Fruit fly (Drosophila melanogaster) S2 (cell line): ENCODE results near the gene CG7201.

Experiments used
- CG8478 ChIP-seq: fragments of >200 bp; optimal IDR thresholded peaks from 2 replicates; lab custom pipeline; 2018
- CTCF ChIP-seq, 2 experiments: fragments of >200 bp; optimal IDR thresholded peaks; 2 replicates each; lab custom pipeline; 2018

The CG7201 gene

DNA sequence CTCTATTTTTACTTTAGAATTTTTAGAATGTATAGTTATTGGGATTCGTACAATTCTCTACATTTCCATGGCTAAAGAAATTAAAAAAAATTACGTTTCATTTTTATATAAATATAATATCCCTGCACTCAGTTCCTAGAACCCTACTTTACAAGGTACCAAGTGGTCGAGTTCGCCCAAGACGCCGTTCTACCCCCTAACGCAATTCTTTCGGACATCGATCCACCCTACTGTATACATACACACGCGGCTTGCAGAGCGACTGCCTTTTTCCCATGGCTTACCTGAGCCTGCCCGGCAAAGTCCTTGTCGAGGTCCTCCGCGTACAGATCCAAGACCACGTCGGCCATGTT is 19.6 kb upstream of the CG7201 start:
- TF ChIP-seq CG8478: no peak
- TF ChIP-seq CTCF (optimal IDR thresholded peaks at IDR 0.05; lab: Kevin White, UChicago): no peak

DNA sequence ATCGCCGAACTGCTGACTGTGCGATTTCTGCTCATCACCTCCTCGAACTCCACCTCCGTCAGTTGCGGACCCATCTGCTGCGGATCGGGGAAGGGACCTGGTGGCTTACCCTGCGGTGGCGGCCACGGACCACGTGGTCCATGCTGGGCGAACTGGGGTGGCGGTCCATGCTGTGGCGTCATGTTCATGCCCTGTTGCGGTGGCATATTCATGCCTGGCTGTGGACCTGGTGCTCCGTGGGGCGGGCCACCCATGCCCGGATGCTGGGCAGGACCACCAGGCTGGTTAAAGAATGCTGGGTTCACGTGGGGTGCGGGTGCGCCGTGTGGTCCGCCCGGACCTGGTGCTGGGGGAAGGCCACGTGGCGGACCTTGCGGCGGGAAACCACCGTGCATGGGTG is 17.2 kb upstream of the CG7201 start:
- TF ChIP-seq CG8478: no peak
- TF ChIP-seq CTCF (optimal IDR thresholded peaks at IDR 0.05; lab: Kevin White, UChicago): no peak

DNA sequence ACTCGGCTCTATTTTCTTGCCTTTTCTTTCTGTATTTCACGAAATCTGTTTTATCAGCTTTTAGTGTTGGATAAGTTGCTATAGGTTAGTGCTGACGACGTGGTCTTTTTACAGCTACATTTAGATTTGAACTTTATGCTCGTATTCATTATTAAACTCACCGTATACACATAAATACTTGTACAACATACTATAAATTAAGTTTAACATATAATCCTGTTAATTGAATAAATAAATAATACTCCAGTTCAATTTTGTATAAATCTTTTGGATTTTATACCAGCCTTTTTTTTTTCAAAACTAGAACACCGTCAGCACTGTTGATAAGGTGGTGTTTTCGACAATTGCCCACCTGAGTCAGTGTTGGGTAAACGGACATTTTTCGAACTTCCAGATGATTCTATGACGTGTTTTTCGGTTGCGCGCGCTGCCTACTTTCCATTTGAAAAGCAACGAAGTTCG is 13.8 kb upstream of the CG7201 start, which contains the start of gene BI-1:
BI-1 (minus strand) TSS at position 51 of the 462 bp plus-strand sequence.
- no peak for TF ChIP-seq CTCF (optimal IDR thresholded peaks at IDR 0.05; lab: Kevin White, UChicago)
- TF ChIP-seq CG8478: no peak

DNA sequence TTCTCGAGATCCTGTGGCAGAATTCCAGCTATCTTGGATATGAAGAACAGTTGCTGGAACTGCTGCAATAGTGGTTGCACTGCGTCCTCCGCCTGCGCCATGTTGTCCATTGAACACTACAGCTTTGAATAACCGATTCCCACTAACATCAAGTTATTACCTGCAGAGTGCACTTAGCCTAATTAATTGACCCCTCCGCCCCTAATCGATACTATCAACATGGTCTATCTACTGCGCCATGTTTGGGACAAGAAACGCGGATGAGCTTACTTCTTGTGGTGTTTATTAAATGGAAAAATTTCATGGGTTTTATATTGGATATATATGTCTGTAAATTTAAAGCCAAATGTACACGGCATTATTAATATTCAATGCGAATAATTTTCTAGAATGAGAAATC is 11.8 kb upstream of the CG7201 start, which contains the start of gene Gr66a:
Gr66a (minus strand) TSS at position 101 of the 400 bp plus-strand sequence.
- TF ChIP-seq CG8478: no peak
- no peak for TF ChIP-seq CTCF (optimal IDR thresholded peaks at IDR 0.05; lab: Kevin White, UChicago)

DNA sequence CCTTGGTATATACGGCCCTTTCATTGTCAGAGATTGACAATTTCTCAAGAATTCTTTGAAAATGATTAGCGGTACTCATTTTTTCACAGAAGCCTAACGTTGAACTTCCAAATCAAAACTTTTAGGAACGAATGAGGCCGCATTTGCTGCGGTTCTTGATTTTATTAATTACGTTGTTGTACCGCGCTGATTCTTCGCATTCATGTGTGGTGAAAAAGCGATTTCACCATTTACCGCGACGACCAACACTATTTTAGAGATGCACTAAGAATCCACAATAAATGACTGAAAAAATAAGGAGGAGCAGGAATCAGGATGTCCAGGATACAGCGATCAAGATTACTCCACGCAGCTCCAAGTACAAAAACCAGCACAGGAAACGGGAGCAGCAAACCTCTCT is 8.8 kb upstream of the CG7201 start, which contains the start of the genes CG7194 and Sbp2:
CG7194 (minus strand) TSS at position 148 of the 400 bp plus-strand sequence.
Sbp2 (plus strand) TSS at position 246 of the 400 bp plus-strand sequence.
- no peak for TF ChIP-seq CTCF (optimal IDR thresholded peaks at IDR 0.05; lab: Kevin White, UChicago)
- no peak for TF ChIP-seq CG8478

DNA sequence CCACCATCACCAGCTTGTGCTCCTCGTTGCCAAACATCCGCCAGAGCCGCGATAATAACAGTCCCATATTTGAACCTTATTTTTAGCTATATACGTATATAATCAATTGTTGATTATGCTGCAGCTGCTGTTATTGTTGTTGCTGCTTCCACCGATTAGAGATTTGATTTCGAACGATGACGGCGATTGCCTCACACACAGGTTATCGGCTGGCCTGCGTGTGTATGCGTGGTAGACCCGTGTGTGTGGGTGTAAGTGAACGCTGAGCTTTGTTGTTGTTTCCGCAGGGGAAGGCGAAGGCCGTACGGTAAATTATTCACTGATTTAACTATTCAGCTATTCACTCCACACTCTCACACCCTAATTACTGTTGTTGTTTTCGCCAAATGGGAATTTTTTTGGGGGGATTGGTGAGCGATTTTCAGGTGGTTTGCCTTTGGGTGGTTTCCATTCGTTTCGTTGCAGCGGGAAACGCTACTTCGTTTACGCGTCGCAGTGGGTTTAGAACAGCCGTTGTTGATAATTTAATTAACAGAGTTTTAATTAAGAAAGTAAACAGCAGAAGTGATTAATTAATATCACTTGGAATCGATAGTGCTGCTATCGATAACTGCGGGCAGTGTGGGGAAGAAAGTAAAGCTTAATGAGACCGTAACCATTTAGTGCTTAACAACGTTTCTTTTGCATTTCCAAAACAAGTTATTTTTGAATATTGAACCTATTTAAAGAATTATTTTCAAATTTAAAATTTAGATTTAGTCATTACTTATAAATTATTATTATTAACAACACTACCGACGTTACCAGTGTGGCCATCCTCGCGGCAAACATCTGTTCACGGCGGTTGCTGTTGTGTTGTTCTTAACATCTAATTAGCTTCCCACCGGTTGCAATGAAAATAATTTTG is 4.3 kb upstream of the CG7201 start, which contains the start of the genes Arl5 and CG13671:
Arl5 (minus strand) TSS at position 616 of the 907 bp plus-strand sequence.
CG13671 (plus strand) TSS at position 841 of the 907 bp plus-strand sequence.
- TF ChIP-seq CTCF (optimal IDR thresholded peaks at IDR 0.05; lab: Kevin White, UChicago) (no peak), CG8478 (no peak)

DNA sequence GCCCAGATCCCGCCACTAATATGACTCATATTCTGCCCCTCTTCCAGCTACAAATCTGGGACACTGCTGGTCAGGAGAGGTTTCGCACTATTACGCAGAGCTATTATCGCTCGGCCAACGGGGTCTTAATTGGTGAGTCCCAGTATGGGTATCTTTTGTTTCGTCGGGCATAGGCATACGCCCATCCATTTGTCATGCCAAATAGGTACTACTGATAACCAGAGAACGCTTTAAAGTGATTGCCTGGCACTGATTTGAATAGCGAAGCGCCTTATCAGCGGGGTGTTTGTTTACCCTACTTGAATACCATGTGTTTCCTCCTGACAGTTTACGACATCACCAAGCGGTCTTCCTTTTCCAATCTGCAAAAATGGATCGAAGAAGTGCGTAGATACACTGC is 2.4 kb upstream of the CG7201 start:
- TF ChIP-seq CTCF (optimal IDR thresholded peaks at IDR 0.05; lab: Kevin White, UChicago): no peak
- TF ChIP-seq CG8478: no peak

DNA sequence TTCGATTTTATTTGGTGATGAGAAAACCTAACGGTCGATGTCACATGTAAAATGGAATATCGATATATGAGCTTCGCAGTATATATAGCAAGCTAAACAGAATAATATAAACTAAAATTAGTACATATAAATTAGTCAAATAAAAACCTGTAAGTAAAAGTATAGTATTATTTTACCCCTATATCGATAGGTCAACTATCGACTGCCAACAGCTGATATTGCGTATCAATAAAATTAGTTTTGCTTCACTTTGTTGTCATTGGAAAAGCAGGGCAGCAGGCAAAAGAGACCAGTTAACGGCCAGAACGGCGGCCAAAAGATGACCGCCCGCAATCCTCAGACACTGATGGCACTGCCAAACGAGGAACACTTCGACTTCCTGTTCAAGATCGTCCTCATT is 1.8 kb upstream of the CG7201 start, which contains the start of gene Rab19:
Rab19 (plus strand) TSS at position 78 of the 400 bp plus-strand sequence.
- TF ChIP-seq CG8478: no peak
- TF ChIP-seq CTCF (optimal IDR thresholded peaks at IDR 0.05; lab: Kevin White, UChicago): no peak

DNA sequence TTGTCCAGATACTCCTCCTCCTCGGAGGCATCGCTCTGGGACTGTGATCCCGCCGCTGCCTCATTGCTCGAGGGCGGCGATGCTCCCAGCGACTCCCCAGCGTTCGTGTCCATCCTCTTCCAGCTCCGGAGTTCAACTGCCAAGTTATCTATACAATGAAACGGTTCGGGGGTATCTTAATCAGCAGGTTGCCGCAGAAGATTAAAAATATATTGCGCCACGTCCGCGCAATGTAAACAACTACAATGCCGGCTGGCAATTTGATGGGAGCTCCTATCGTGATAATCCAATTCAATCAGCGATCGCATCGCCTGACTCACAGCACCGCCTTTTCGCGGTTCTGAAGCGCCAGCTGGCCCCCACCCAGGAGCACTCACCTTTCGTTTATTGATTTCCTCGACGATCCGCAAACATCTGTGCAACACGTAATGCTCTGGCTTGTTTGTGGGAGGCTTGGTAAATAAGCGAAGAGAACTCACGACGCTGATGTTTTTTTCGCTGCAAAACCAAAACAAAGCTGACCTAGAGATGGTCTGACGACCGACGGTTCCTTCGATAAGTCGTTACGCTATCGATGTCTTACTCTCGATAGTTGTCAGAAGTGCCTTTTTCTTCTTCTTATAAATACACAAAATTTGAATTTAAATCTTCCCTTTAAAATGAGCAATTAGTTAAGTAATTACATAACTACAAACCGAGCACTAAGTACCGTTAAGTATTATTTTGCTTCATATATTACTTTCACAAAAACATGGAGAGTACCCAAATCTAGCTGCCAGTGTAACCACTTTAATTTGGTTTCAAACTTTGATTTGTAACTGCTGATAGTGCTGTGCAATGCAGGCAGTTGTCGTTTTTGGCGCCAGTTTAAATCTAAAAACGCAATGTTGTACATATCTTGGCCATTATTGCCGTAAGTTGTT is 5.5 kb downstream of the CG7201 start, which contains the start of gene cert:
cert (minus strand) TSS at position 535 of the 923 bp plus-strand sequence.
- no peak for TF ChIP-seq CG8478
- TF ChIP-seq CTCF (optimal IDR thresholded peaks at IDR 0.05; lab: Kevin White, UChicago): no peak

DNA sequence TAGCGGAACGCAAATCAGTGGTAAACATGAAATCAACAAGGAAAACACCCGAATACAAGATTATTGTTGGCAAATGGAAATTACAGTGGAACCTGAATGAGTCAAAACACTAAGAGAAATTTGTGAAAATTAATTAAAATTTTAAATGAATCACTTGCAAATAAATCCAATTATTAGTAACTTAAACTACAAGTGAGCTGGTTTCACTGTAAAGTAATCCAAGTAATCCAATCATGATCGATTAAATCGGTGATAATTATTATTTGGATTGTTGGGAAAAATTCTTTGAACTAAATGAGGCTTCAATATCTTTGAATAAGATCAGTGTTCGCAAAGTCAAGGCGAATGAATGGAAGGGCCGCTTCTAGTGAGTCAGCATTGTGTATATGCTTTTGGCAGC is 6.7 kb downstream of the CG7201 start:
- TF ChIP-seq CG8478 (no peak), CTCF (optimal IDR thresholded peaks at IDR 0.05; lab: Kevin White, UChicago) (no peak)

DNA sequence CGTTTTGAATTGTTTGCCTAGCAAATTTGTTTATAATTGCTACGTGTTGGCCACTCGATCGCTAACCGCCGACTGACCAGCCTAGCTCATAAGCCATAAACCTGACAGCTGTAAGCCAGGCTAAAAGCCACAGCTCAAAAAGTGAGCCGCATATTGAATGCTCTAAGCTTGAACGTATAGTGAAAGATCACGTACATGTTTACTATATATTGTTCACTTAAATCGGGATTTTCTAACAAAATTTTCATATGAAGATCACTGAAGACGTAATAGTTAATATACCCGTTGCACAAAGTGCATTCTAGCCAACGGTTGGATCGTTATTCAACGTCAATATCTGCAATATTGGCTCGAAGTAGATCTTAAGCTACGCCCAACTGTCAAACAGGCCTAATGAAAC is 8.7 kb downstream of the CG7201 start:
- TF ChIP-seq CTCF (optimal IDR thresholded peaks at IDR 0.05; lab: Kevin White, UChicago) (no peak), CG8478 (no peak)

DNA sequence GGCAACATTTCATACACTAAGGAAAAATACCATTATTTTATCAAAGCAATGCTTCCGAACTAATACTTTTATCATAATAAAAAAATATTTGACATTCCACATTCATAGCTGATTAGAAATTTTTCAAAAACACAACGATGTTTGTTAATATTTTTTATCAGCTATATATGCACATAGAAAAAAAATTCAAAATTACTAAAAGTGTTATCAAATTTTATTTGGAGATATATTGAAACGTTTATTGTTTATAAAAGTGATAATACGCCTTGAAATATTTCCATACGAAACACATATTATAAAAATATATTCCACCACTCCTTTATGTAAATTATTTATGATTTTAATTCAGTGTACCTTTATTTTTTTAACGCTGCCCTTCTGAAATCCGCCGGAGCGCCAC is 9.4 kb downstream of the CG7201 start:
- TF ChIP-seq CTCF (optimal IDR thresholded peaks at IDR 0.05; lab: Kevin White, UChicago) (no peak), CG8478 (no peak)

DNA sequence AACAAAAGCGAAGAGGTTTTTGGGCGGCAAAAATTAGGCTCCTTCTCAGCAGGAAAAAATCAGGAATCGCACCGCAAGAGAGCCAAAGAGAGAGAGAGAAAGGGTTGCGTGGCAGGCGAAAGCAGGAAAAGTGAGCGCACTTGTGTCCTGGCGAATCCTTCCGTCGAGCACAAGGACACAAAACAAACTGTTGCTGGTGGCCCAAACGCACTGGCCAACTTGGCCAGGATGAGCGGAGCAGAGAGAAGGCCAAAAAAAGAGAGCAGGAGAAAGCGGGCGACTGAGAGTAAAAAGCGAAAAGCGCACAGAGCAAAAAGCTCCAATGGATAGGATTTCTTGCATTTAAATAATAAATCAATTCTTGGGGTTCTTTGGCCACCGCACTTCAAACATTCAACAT is 9.8 kb downstream of the CG7201 start:
- TF ChIP-seq CTCF (optimal IDR thresholded peaks at IDR 0.05; lab: Kevin White, UChicago) (no peak), CG8478 (no peak)

DNA sequence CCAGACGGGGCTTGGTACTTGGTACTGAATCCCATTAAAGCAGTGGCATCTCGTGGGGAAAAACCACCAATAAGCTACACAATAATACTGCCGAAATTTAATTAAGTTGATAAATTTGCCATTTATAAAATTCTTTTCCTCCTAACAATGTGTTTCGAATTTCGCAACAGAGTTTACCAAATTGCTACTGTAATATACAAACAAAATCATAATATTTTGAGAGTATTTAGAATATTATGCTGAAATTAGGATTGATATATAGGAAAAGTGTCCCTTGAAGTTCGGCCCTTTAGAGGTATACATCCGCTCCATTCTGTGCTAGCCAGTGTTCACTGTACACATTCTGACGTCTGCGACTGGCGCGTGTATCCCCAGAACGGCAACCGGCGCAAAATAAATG is 10.5 kb downstream of the CG7201 start:
- TF ChIP-seq CTCF (optimal IDR thresholded peaks at IDR 0.05; lab: Kevin White, UChicago): no peak
- no peak for TF ChIP-seq CG8478

DNA sequence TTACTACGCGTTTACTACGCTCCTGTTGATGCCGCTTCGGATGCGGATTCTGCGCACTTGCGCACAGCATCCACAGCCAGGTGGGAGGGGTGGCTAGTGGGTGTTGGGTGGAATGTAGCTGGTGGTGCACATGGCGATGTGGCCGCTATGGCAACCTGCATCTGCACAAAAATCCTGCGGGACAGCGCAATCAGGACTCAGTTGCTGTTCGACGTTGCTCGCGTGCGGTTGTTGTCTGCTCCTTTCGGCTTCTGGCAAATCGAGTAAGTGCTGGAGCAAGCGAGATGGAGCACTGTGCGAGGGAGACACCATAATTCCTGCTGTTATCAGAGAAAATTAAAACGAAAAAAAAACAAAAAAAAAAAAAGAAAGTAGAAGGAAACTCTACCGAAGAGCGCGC is 54.2 kb downstream of the CG7201 start:
- no peak for TF ChIP-seq CG8478
- no peak for TF ChIP-seq CTCF (optimal IDR thresholded peaks at IDR 0.05; lab: Kevin White, UChicago)
